Worm (Caenorhabditis elegans) whole organism, mixed stage, embryonic: ENCODE data around the gene Y59H11AM.4.

Experiments
- M03D4.4 ChIP-seq: sonication (generic microtip); optimal IDR thresholded peaks from 2 replicates; lab custom pipeline; 2017; ENCODE audit warnings: mild to moderate bottlenecking, missing genetic modification characterization, missing compliant biosample characterization
- blmp-1 ChIP-seq: fragments of 150-350 bp; optimal IDR thresholded peaks from 2 replicates; lab custom pipeline; 2014; ENCODE audit warnings: missing biosample characterization, missing genetic modification characterization
- ceh-39 ChIP-seq: fragments of 150-350 bp; optimal IDR thresholded peaks from 2 replicates; lab custom pipeline; 2014; ENCODE audit warnings: missing biosample characterization, missing genetic modification characterization
- ceh-43 ChIP-seq: fragments of 200-800 bp; sonication (Bioruptor generic); optimal IDR thresholded peaks from 2 replicates; lab custom pipeline; 2018; ENCODE audit warnings: mild to moderate bottlenecking, missing genetic modification characterization, moderate library complexity, missing compliant biosample characterization
- ceh-83 ChIP-seq: fragments of 200-800 bp; sonication (Bioruptor generic); optimal IDR thresholded peaks from 2 replicates; lab custom pipeline; 2018; ENCODE audit warnings: mild to moderate bottlenecking, missing genetic modification characterization, missing compliant biosample characterization
- ces-1 ChIP-seq: fragments of 150-350 bp; optimal IDR thresholded peaks from 2 replicates; lab custom pipeline; 2014; ENCODE audit warnings: missing biosample characterization, missing genetic modification reagents, missing genetic modification characterization
- cnd-1 ChIP-seq: fragments of 200-800 bp; sonication (Bioruptor generic); optimal IDR thresholded peaks from 2 replicates; lab custom pipeline; 2018; ENCODE audit warnings: mild to moderate bottlenecking, missing genetic modification characterization, missing compliant biosample characterization
- drap-1 ChIP-seq: fragments of 200-800 bp; sonication (Bioruptor generic); optimal IDR thresholded peaks from 3 replicates; lab custom pipeline; 2018; ENCODE audit warnings: mild to moderate bottlenecking, missing genetic modification characterization, missing compliant biosample characterization
- elt-1 ChIP-seq: sonication (generic microtip); optimal IDR thresholded peaks from 2 replicates; lab custom pipeline; 2017; ENCODE audit warnings: missing genetic modification characterization, mild to moderate bottlenecking, missing compliant biosample characterization, antibody characterized with exemption, moderate library complexity, borderline replicate concordance; ENCODE audit not compliant: insufficient read depth
- elt-3 ChIP-seq: fragments of 150-350 bp; optimal IDR thresholded peaks from 2 replicates; lab custom pipeline; 2014; ENCODE audit warnings: missing biosample characterization, missing genetic modification characterization
- flh-1 ChIP-seq: fragments of 200-800 bp; sonication (Bioruptor generic); optimal IDR thresholded peaks from 2 replicates; lab custom pipeline; 2018; ENCODE audit warnings: mild to moderate bottlenecking, missing genetic modification characterization, moderate library complexity, missing compliant biosample characterization
- ham-2 ChIP-seq: fragments of 200-800 bp; sonication (Bioruptor generic); optimal IDR thresholded peaks from 2 replicates; lab custom pipeline; 2018; ENCODE audit warnings: mild to moderate bottlenecking, missing genetic modification characterization, missing compliant biosample characterization
- hlh-1 ChIP-seq: fragments of 150-350 bp; optimal IDR thresholded peaks from 2 replicates; lab custom pipeline; 2014; ENCODE audit warnings: missing biosample characterization, missing genetic modification reagents, missing genetic modification characterization
- lin-13 ChIP-seq: fragments of 150-350 bp; optimal IDR thresholded peaks from 2 replicates; lab custom pipeline; 2014; ENCODE audit warnings: missing biosample characterization, missing genetic modification characterization
- lin-32 ChIP-seq: fragments of 200-800 bp; sonication (Bioruptor generic); optimal IDR thresholded peaks from 2 replicates; lab custom pipeline; 2018; ENCODE audit warnings: mild to moderate bottlenecking, missing genetic modification characterization, missing compliant biosample characterization
- lsy-2 ChIP-seq: fragments of 150-350 bp; optimal IDR thresholded peaks from 2 replicates; lab custom pipeline; 2014; ENCODE audit warnings: missing biosample characterization, missing genetic modification characterization
- mab-5 ChIP-seq: fragments of 150-350 bp; optimal IDR thresholded peaks from 2 replicates; lab custom pipeline; 2014; ENCODE audit warnings: missing biosample characterization, missing genetic modification characterization
- mep-1 ChIP-seq: fragments of 150-350 bp; optimal IDR thresholded peaks from 2 replicates; lab custom pipeline; 2017; ENCODE audit warnings: missing biosample characterization, missing genetic modification reagents, missing genetic modification characterization, inconsistent platforms
- mls-2 ChIP-seq: sonication (generic microtip); optimal IDR thresholded peaks from 2 replicates; lab custom pipeline; 2016; ENCODE audit warnings: mild to moderate bottlenecking, missing genetic modification characterization, moderate library complexity, missing compliant biosample characterization
- nhr-12 ChIP-seq: fragments of 150-350 bp; optimal IDR thresholded peaks from 2 replicates; lab custom pipeline; 2014; ENCODE audit warnings: missing biosample characterization, missing genetic modification characterization
- nhr-2 ChIP-seq: fragments of 150-350 bp; optimal IDR thresholded peaks from 2 replicates; lab custom pipeline; 2014; ENCODE audit warnings: missing biosample characterization, missing genetic modification characterization
- nhr-237 ChIP-seq: fragments of 150-350 bp; optimal IDR thresholded peaks from 2 replicates; lab custom pipeline; 2014; ENCODE audit warnings: missing biosample characterization, missing genetic modification characterization
- nhr-76 ChIP-seq: sonication (generic microtip); optimal IDR thresholded peaks from 2 replicates; lab custom pipeline; 2017; ENCODE audit warnings: missing biosample characterization, missing genetic modification characterization
- pha-4 ChIP-seq: fragments of 150-350 bp; optimal IDR thresholded peaks from 2 replicates; lab custom pipeline; 2018; ENCODE audit warnings: missing biosample characterization, missing genetic modification reagents, missing genetic modification characterization
- sem-2 ChIP-seq: fragments of 200-800 bp; sonication (Bioruptor generic); optimal IDR thresholded peaks from 2 replicates; lab custom pipeline; 2018; ENCODE audit warnings: mild to moderate bottlenecking, missing genetic modification characterization, missing compliant biosample characterization
- snpc-4 ChIP-seq: fragments of 150-350 bp; optimal IDR thresholded peaks from 2 replicates; lab custom pipeline; 2014; ENCODE audit warnings: missing biosample characterization, missing genetic modification characterization
- sptf-1 ChIP-seq: sonication (generic microtip); optimal IDR thresholded peaks from 2 replicates; lab custom pipeline; 2017; ENCODE audit warnings: mild to moderate bottlenecking, missing genetic modification characterization, moderate library complexity, missing compliant biosample characterization
- tbx-8 ChIP-seq: fragments of 200-800 bp; sonication (Bioruptor generic); optimal IDR thresholded peaks from 2 replicates; lab custom pipeline; 2018; ENCODE audit warnings: mild to moderate bottlenecking, missing genetic modification characterization, moderate library complexity, missing compliant biosample characterization
- unc-120 ChIP-seq: sonication (generic microtip); optimal IDR thresholded peaks from 2 replicates; lab custom pipeline; 2017; ENCODE audit warnings: missing genetic modification characterization, missing compliant biosample characterization; ENCODE audit not compliant: poor library complexity, severe bottlenecking
- unc-62 ChIP-seq: fragments of 150-350 bp; optimal IDR thresholded peaks from 2 replicates; lab custom pipeline; 2014; ENCODE audit warnings: missing biosample characterization, missing genetic modification reagents, missing genetic modification characterization
- zip-8 ChIP-seq: fragments of 150-350 bp; optimal IDR thresholded peaks from 2 replicates; lab custom pipeline; 2014; ENCODE audit warnings: missing biosample characterization, missing genetic modification characterization
- ztf-11 ChIP-seq: fragments of 150-350 bp; optimal IDR thresholded peaks from 2 replicates; lab custom pipeline; 2014; ENCODE audit warnings: missing biosample characterization, missing genetic modification characterization

Y59H11AM.4 gene

ce11 chrIV:8570253-8570652 is at the start of gene Y59H11AM.4:
TSS of gene Y59H11AM.4 (minus strand) at chrIV:8570353.
- TF ChIP-seq cnd-1 (tag; lab: Kevin White, UChicago), result no peak
- TF ChIP-seq nhr-76 (tag; lab: Kevin White, UChicago), result no peak
- no peak for TF ChIP-seq elt-3 (tag; lab: Kevin White, UChicago)
- no peak for TF ChIP-seq unc-120 (tag; lab: Kevin White, UChicago)
- TF ChIP-seq drap-1, result no peak
- TF ChIP-seq mls-2 (tag; lab: Kevin White, UChicago), result no peak
- no peak for TF ChIP-seq lin-32
- TF ChIP-seq pha-4 (tag; lab: Kevin White, UChicago), result no peak
- TF ChIP-seq M03D4.4 (tag; lab: Kevin White, UChicago), result no peak
- TF ChIP-seq blmp-1 (tag; lab: Kevin White, UChicago), result no peak
- no peak for TF ChIP-seq snpc-4 (tag; lab: Kevin White, UChicago)
- no peak for TF ChIP-seq mab-5 (tag; lab: Kevin White, UChicago)
- no peak for TF ChIP-seq flh-1

- TF ChIP-seq flh-1 (no peak), mep-1 (peak; percentile 55), ham-2 (no peak), sem-2 (no peak)
Measured at ce11 chrIV:8618698-8619097, 48.5 kb upstream of the Y59H11AM.4 start, which contains the start of gene F42A9.8. TSS of gene F42A9.8 (minus strand) at chrIV:8618785.

- TF ChIP-seq elt-1, result no peak
- no peak for TF ChIP-seq M03D4.4 (tag; lab: Kevin White, UChicago)
- TF ChIP-seq mls-2 (tag; lab: Kevin White, UChicago), result no peak
- no peak for TF ChIP-seq ceh-83
- no peak for TF ChIP-seq hlh-1 (tag; lab: Kevin White, UChicago)
- no peak for TF ChIP-seq blmp-1 (tag; lab: Kevin White, UChicago)
- TF ChIP-seq nhr-12 (tag; lab: Kevin White, UChicago), result no peak
- no peak for TF ChIP-seq unc-120 (tag; lab: Kevin White, UChicago)
- no peak for TF ChIP-seq lin-13
- no peak for TF ChIP-seq nhr-237 (tag; lab: Kevin White, UChicago)
- TF ChIP-seq nhr-76 (tag; lab: Kevin White, UChicago), result no peak
- TF ChIP-seq ceh-43 (GFP tag; lab: Kevin White, UChicago), result no peak
- TF ChIP-seq, all 35 proteins: peak for 0
Measured at ce11 chrIV:8617047-8617446, 46.9 kb upstream of the Y59H11AM.4 start, which contains the start of the genes F42A9.7 and F42A9.3. TSS of gene F42A9.7 (minus strand) at chrIV:8617147. TSS of gene F42A9.3 (plus strand) at chrIV:8617260.

ce11 chrIV:8615314-8615713 is 45.2 kb upstream of the Y59H11AM.4 start:
- TF ChIP-seq mab-5 (tag; lab: Kevin White, UChicago), result no peak
- TF ChIP-seq nhr-2 (tag; lab: Kevin White, UChicago), result no peak
- no peak for TF ChIP-seq tbx-8 (GFP tag; lab: Kevin White, UChicago)
- no peak for TF ChIP-seq ztf-11 (tag; lab: Kevin White, UChicago)
- TF ChIP-seq unc-62 (GFP tag; lab: Kevin White, UChicago), result no peak
- no peak for TF ChIP-seq ceh-43 (GFP tag; lab: Kevin White, UChicago)
- no peak for TF ChIP-seq hlh-1 (tag; lab: Kevin White, UChicago)
- no peak for TF ChIP-seq nhr-12 (tag; lab: Kevin White, UChicago)
- TF ChIP-seq flh-1, result no peak
- no peak for TF ChIP-seq lin-13
- TF ChIP-seq mls-2 (tag; lab: Kevin White, UChicago), result no peak
- no peak for TF ChIP-seq ceh-83
- no peak for TF ChIP-seq ceh-39 (tag; lab: Kevin White, UChicago)
- TF ChIP-seq sem-2, result no peak
- TF ChIP-seq ham-2, result no peak
- TF ChIP-seq ces-1 (GFP tag; lab: Kevin White, UChicago), result no peak
- TF ChIP-seq blmp-1 (tag; lab: Kevin White, UChicago), result no peak

ce11 chrIV:8614680-8615079 is 44.5 kb upstream of the Y59H11AM.4 start, which contains the start of gene cyp-33E3:
TSS of gene cyp-33E3 (plus strand) at chrIV:8614995.
- TF ChIP-seq pha-4 (tag; lab: Kevin White, UChicago) (no peak), tbx-8 (GFP tag; lab: Kevin White, UChicago) (no peak), hlh-1 (tag; lab: Kevin White, UChicago) (no peak), mep-1 (no peak), mab-5 (tag; lab: Kevin White, UChicago) (no peak), zip-8 (tag; lab: Kevin White, UChicago) (no peak), ztf-11 (tag; lab: Kevin White, UChicago) (no peak), sem-2 (no peak), flh-1 (no peak), mls-2 (tag; lab: Kevin White, UChicago) (no peak), lsy-2 (tag; lab: Kevin White, UChicago) (no peak), nhr-237 (tag; lab: Kevin White, UChicago) (no peak), unc-120 (tag; lab: Kevin White, UChicago) (no peak), sptf-1 (tag; lab: Kevin White, UChicago) (no peak), M03D4.4 (tag; lab: Kevin White, UChicago) (no peak), nhr-76 (tag; lab: Kevin White, UChicago) (no peak), elt-3 (tag; lab: Kevin White, UChicago) (no peak), ceh-83 (no peak), blmp-1 (tag; lab: Kevin White, UChicago) (no peak)
